Fruit fly (Drosophila melanogaster): ENCODE measurements around the gene dally.

dally gene

DNA sequence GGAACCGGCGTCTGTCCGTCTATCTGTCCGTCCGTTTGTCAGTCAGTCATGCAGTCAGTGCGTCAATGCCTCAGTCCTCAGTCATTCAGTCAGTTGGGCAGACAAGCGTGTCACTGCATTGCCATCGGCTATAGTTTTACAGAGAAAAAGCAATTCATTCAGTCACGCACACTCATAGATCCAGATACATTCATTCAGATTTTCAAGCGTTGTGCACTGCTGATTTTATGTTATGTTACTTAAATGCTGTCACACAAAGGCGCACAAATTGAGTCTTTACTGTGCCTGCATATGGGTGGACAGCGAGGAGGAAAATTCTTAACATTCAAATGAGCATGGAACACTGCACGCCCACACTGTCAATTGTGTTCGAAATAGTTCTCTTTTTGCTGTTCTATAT is 37.9 kb downstream of the dally start:
- no peak for TF ChIP-seq psq (optimal IDR thresholded peaks at IDR 0.05)
- TF ChIP-seq ttk (optimal IDR thresholded peaks at IDR 0.05), result no peak
- TF ChIP-seq Sin3A (optimal IDR thresholded peaks at IDR 0.05), result no peak
- TF ChIP-seq Myc (optimal IDR thresholded peaks at IDR 0.05), result no peak
- no peak for TF ChIP-seq insv (optimal IDR thresholded peaks at IDR 0.05)
- no peak for TF ChIP-seq h (optimal IDR thresholded peaks at IDR 0.05)

DNA sequence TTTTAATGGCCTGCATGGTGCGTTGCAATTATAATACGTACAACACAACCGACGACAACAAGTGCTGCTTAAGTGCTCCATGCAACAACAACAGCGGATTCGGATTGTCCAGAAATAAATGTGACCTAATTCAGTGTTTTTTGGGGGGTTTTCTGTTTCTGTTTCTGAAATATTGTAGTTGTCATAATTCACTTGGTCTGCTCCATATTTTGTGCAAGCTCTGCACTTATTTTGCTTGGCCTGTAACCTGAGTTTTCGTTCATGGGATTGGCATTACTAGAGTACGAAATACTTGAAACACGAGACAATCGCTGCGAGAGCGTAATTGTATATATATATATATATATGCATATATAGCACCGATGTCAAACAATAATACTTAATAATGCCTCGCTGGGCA is 42.0 kb downstream of the dally start:
- TF ChIP-seq psq (optimal IDR thresholded peaks at IDR 0.05) (no peak), Myc (optimal IDR thresholded peaks at IDR 0.05) (no peak), h (optimal IDR thresholded peaks at IDR 0.05) (no peak), insv (optimal IDR thresholded peaks at IDR 0.05) (no peak)

DNA sequence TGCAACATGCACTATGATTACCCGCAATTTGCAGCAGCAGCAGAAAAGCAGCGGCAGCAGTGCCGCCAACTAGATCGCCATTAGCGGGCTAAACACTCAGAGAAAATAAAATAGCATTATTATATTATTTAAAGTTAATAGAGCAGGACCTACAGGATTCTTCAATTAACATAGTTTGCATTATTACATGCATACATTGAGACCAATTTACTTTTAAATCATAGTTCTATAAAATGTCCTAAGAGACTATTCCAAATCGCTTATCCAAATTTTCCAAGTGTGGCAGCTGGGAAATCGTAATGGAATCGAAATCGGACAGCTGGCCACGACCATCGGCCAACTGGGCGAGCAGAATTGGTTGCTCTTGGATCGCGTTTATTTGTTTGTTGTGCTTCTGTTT is 43.2 kb downstream of the dally start:
- no peak for TF ChIP-seq Sin3A (optimal IDR thresholded peaks at IDR 0.05)
- no peak for TF ChIP-seq Myc (optimal IDR thresholded peaks at IDR 0.05)

DNA sequence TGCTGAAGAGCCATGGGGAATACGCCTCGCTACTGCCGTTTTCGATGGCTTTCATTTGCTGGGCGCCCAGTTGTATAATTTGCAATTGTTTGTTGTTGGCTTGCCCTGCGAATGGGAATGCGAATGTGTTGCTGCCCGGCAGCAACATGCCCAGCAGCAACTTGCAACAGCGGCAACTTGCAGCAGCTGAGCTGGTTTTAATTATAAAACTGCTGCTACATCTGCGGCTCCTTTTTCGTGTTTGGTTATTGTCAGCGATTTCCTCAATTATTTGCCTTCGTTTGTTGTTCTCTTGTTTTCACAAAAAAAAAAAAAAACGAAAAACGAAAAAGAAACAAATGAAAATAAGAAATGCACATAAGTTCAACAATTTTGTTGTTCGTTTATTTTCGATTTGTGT is 43.7 kb downstream of the dally start:
- no peak for TF ChIP-seq Sin3A (optimal IDR thresholded peaks at IDR 0.05)
- no peak for TF ChIP-seq h (optimal IDR thresholded peaks at IDR 0.05)
- no peak for TF ChIP-seq ttk (optimal IDR thresholded peaks at IDR 0.05)
- no peak for TF ChIP-seq psq (optimal IDR thresholded peaks at IDR 0.05)
- TF ChIP-seq Myc (optimal IDR thresholded peaks at IDR 0.05), result no peak
- TF ChIP-seq insv (optimal IDR thresholded peaks at IDR 0.05), result no peak

DNA sequence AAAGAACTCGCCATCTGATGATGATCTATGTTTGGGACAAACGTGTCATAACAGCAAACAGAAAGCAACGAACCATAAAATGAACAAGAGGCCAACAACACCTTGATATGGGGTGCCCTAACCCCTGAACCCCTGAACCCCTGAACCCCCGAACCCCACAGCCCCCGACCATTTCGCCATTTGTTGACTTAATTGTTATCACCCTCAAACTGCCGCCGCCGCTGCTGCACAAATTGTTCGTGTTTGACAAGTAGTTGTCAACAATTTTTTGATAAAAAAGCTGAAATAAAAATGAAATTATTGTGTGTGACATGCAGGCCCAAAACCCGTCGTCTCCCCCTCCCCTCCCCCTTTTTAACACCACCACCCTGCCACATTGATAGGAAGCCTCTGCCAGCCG is 45.7 kb downstream of the dally start:
- no peak for TF ChIP-seq psq (optimal IDR thresholded peaks at IDR 0.05)
- TF ChIP-seq Sin3A (optimal IDR thresholded peaks at IDR 0.05), result no peak
- TF ChIP-seq ttk (optimal IDR thresholded peaks at IDR 0.05), result no peak
- TF ChIP-seq Myc (optimal IDR thresholded peaks at IDR 0.05), result no peak
- no peak for TF ChIP-seq insv (optimal IDR thresholded peaks at IDR 0.05)
- no peak for TF ChIP-seq h (optimal IDR thresholded peaks at IDR 0.05)

DNA sequence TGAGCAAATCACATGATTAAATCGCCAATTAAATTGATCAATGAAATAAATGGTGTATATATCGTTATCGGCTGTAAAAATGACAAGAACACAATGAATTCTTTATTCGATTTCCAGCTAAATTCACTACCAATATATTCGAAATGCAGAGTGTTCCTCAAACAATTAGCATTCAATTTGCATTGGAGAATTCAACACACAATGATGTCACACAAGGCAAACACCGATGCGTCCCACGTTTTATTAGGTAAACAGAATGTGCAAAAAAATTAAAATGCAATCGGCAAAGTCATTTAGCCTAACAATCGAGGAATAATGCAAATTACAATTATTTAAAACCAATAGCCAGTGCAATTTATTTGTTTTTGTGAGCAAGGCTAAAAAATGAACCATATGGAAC is 51.1 kb downstream of the dally start:
- TF ChIP-seq Sin3A (optimal IDR thresholded peaks at IDR 0.05) (no peak), h (optimal IDR thresholded peaks at IDR 0.05) (no peak), insv (optimal IDR thresholded peaks at IDR 0.05) (no peak), Myc (optimal IDR thresholded peaks at IDR 0.05) (no peak), psq (optimal IDR thresholded peaks at IDR 0.05) (no peak), ttk (optimal IDR thresholded peaks at IDR 0.05) (no peak)

DNA sequence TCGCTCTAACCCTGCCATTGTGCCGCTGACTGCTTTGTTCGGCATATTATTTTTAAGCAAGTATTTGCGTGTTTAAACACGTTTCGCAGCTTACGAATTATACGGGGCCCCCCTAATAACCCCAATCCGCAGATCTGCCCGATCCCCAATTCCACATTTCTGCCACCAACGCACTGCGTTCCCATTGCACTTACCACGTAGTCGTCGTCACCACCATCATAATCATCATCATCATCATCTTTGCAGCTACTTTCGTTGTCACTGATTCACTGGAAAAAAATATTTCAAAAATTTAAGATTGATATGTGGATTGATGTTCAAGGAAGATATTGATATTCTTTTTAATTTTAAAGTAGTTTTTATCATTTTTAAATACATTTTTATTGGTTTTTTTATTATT is 52.2 kb downstream of the dally start:
- TF ChIP-seq Sin3A (optimal IDR thresholded peaks at IDR 0.05) (no peak), h (optimal IDR thresholded peaks at IDR 0.05) (no peak), insv (optimal IDR thresholded peaks at IDR 0.05) (no peak), Myc (optimal IDR thresholded peaks at IDR 0.05) (no peak), ttk (optimal IDR thresholded peaks at IDR 0.05) (no peak), psq (optimal IDR thresholded peaks at IDR 0.05) (no peak)

DNA sequence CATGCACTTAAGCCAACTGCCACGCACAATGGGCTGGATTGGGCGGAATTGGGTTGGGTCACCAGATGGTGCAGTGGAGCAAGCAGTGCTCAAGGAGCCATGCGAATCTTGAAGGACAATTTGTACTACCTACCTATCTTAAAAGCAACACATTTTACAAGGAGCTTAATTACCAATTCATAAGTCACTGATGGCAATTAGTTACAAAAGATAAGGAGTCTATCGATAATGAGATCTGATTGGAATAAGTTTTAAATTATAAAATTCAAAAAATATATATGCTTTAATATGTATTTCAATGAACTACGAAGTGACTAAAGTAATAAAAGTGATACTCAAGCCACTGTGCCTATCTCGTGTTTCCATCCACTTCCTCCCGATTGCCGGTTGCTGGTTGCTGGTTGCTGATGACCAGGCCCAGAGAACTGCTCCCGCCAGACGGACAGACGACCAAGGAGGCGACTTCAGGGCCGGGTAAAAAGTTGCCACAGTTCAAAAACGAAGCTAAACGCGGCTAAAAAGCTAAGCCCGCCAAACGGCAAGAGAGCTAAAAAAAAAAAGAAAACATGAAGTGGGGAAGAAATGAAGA is 54.6 kb downstream of the dally start:
- TF ChIP-seq Myc (optimal IDR thresholded peaks at IDR 0.05) (no peak), Sin3A (optimal IDR thresholded peaks at IDR 0.05) (no peak), h (optimal IDR thresholded peaks at IDR 0.05) (no peak), ttk (optimal IDR thresholded peaks at IDR 0.05) (no peak), psq (optimal IDR thresholded peaks at IDR 0.05) (no peak), insv (optimal IDR thresholded peaks at IDR 0.05) (no peak)

DNA sequence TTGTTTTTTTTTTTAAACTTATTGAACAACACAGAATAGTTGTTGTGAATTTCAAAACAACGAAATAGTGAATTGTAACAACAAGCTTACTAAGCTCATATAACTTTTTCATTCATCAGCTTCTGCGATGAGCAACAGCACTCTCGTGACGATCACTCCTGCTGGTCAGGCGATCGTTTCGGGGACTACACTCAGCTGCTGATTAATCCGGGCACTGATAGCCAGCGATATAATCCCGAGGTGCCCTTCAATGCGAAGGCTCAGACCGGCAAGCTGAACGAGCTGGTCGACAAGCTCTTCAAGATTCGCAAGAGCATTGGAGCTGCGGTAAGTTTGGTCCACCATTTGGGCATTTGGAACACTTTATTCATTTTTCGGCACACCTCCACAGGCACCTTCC is 61.2 kb downstream of the dally start, which contains the start of gene CG43169:
Gene CG43169, minus strand, starts transcription at position 101 of the 400 bp plus-strand sequence.
- no peak for TF ChIP-seq insv (optimal IDR thresholded peaks at IDR 0.05)
- no peak for TF ChIP-seq Sin3A (optimal IDR thresholded peaks at IDR 0.05)
- no peak for TF ChIP-seq psq (optimal IDR thresholded peaks at IDR 0.05)
- no peak for TF ChIP-seq ttk (optimal IDR thresholded peaks at IDR 0.05)
- TF ChIP-seq Myc (optimal IDR thresholded peaks at IDR 0.05), result no peak
- TF ChIP-seq h (optimal IDR thresholded peaks at IDR 0.05), result no peak

DNA sequence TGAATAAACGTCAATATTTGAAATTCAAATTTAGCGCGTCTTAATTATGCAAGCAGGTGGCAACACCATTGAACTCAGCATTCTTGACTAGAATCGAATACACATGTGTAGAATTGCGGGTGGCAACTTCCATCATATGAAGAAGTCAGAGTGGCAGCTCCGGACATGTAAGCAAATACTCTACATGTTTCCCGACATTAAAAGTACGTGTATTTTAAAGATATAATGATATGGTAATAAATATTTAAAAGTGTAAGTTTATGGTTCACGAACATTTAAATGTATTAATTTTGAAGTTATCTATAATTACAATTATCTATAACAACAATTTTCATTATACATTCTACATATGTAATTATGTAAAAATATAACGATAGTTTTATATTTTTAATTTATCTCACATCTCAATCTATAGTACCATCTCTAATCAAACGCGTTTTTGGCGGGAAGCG is 63.9 kb downstream of the dally start, which contains the start of gene Mcm7:
Gene Mcm7, plus strand, starts transcription at position 430 of the 452 bp plus-strand sequence.
- no peak for TF ChIP-seq psq (optimal IDR thresholded peaks at IDR 0.05)
- no peak for TF ChIP-seq Sin3A (optimal IDR thresholded peaks at IDR 0.05)
- TF ChIP-seq ttk (optimal IDR thresholded peaks at IDR 0.05), result no peak
- no peak for TF ChIP-seq insv (optimal IDR thresholded peaks at IDR 0.05)
- no peak for TF ChIP-seq h (optimal IDR thresholded peaks at IDR 0.05)
- no peak for TF ChIP-seq Myc (optimal IDR thresholded peaks at IDR 0.05)

DNA sequence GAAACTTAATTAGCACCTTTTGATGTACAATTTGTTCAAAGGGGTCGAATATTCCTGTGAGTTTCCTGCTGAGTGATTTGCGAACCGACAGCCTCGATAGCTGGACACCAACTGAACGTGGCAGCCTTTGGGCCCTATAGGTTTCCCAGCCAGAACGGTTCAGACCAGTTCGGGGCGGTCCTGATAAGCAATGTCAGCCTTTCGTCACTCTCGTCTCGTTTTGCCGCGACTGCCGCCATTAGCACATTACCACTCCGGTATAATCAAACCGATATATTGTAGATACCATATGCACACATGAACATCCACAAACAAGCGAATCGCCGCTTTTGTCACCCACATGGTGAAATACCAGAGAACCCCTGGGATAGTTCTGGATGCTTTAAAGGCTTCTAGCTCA is 77.8 kb downstream of the dally start, which contains the start of gene TrpA1:
Gene TrpA1, minus strand, starts transcription at position 101 of the 400 bp plus-strand sequence.
- TF ChIP-seq insv (optimal IDR thresholded peaks at IDR 0.05) (no peak), psq (optimal IDR thresholded peaks at IDR 0.05) (no peak), ttk (optimal IDR thresholded peaks at IDR 0.05) (no peak), h (optimal IDR thresholded peaks at IDR 0.05) (no peak), Sin3A (optimal IDR thresholded peaks at IDR 0.05) (no peak), Myc (optimal IDR thresholded peaks at IDR 0.05) (no peak)

DNA sequence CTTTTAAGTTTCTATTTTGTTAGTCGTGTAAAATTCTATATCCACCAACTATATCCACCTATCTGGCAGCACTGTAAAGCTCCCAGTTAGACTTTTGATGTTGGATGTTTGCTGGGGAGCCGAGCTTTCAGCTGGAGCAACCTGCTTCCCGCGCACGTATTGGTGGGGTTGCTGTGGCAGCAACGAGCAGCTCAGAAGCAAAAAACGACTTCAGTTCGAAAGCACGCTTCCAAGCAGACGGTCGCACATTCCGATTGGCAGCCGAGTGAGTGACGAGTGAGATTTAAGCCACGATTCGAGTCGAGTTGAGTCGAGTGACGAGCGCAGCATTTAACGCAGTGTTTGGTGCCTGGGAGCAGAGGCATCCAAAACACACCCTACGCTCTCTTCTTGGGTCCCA is 85.0 kb downstream of the dally start, which contains the start of the genes Tsp66E and mfr:
Gene Tsp66E, plus strand, starts transcription at position 168 of the 400 bp plus-strand sequence.
Gene mfr, minus strand, starts transcription at position 340 of the 400 bp plus-strand sequence.
- TF ChIP-seq Sin3A (optimal IDR thresholded peaks at IDR 0.05) (no peak), h (optimal IDR thresholded peaks at IDR 0.05) (no peak), insv (optimal IDR thresholded peaks at IDR 0.05) (no peak), Myc (optimal IDR thresholded peaks at IDR 0.05) (no peak), ttk (optimal IDR thresholded peaks at IDR 0.05) (no peak), psq (optimal IDR thresholded peaks at IDR 0.05) (no peak)

DNA sequence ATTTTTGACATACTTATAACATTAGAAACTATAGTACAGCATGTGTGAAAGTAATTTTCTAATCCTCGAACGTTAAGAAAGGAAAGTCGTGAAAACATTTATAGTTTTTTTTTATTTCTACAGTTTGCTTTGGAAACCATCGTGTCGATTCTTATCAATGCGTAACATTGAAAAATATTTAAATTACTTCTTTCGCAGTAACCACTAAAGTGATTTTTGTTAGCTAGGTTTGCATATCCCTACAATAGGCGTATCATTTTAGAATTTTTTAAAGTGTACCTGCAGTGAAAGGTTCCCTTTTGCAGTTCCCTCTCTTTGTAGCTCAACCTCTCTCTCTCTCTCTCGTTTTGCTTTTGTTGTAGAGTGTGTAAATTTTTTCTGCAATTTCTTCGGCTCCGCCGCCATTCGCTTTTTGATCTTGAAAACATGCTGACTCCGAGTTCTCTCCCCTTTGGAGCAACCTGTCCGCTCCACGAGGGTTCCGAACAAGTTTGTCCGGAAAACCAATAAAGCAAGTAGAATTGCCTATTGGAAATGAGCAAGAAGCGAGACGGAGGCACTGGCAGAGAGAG is 86.3 kb downstream of the dally start:
- TF ChIP-seq Myc (optimal IDR thresholded peaks at IDR 0.05) (no peak), psq (optimal IDR thresholded peaks at IDR 0.05) (no peak)

Data from Kc167 (cell line).